Worm (Caenorhabditis elegans) whole organism, L3 larva: ENCODE data around the gene srbc-34.

Experiments used
- R02D3.7 ChIP-seq: fragments of 150-350 bp; optimal IDR thresholded peaks from 2 replicates; lab custom pipeline; 2014; ENCODE audit warnings: missing biosample characterization, missing genetic modification characterization
- ZK546.5 ChIP-seq: sonication (generic microtip); optimal IDR thresholded peaks from 2 replicates; lab custom pipeline; 2017; ENCODE audit warnings: missing biosample characterization, missing genetic modification characterization
- aly-2 ChIP-seq: fragments of 150-350 bp; optimal IDR thresholded peaks from 2 replicates; lab custom pipeline; 2014; ENCODE audit warnings: missing biosample characterization, missing genetic modification characterization
- ama-1 ChIP-seq: fragments of 150-350 bp; optimal IDR thresholded peaks from 2 replicates; lab custom pipeline; 2018
- ceh-16 ChIP-seq: sonication (generic microtip); optimal IDR thresholded peaks from 2 replicates; lab custom pipeline; 2017; ENCODE audit warnings: missing biosample characterization, missing genetic modification characterization
- ceh-82 ChIP-seq: fragments of 150-350 bp; optimal IDR thresholded peaks from 2 replicates; lab custom pipeline; 2014; ENCODE audit warnings: missing biosample characterization, missing genetic modification characterization
- daf-12 ChIP-seq: fragments of 150-350 bp; optimal IDR thresholded peaks from 2 replicates; lab custom pipeline; 2014; ENCODE audit warnings: missing biosample characterization, missing genetic modification reagents, missing genetic modification characterization
- egl-27 ChIP-seq: sonication (generic microtip); optimal IDR thresholded peaks from 4 replicates; lab custom pipeline; 2017; ENCODE audit warnings: missing biosample characterization, missing genetic modification reagents, missing genetic modification characterization
- egl-5 ChIP-seq: fragments of 150-350 bp; optimal IDR thresholded peaks from 2 replicates; lab custom pipeline; 2017; ENCODE audit warnings: missing biosample characterization, missing genetic modification reagents, missing genetic modification characterization, inconsistent platforms
- elt-1 ChIP-seq: fragments of 150-350 bp; optimal IDR thresholded peaks from 2 replicates; lab custom pipeline; 2014; ENCODE audit warnings: missing biosample characterization, missing genetic modification characterization
- elt-2 ChIP-seq: sonication (generic microtip); optimal IDR thresholded peaks from 2 replicates; lab custom pipeline; 2016; ENCODE audit warnings: missing genetic modification reagents, mild to moderate bottlenecking, missing genetic modification characterization, missing compliant biosample characterization
- eor-1 ChIP-seq, 2 experiments: fragments of 150-350 bp; optimal IDR thresholded peaks; 2 replicates each; lab custom pipeline; 2014 to 2018; ENCODE audit warnings: missing biosample characterization in 2 of 2, missing genetic modification characterization in 2 of 2
- fkh-2 ChIP-seq: fragments of 150-350 bp; optimal IDR thresholded peaks from 2 replicates; lab custom pipeline; 2014; ENCODE audit warnings: missing biosample characterization, missing genetic modification reagents, missing genetic modification characterization
- fos-1 ChIP-seq: fragments of 150-350 bp; optimal IDR thresholded peaks from 2 replicates; lab custom pipeline; 2014; ENCODE audit warnings: missing biosample characterization, missing genetic modification characterization
- hmg-11 ChIP-seq: sonication (generic microtip); optimal IDR thresholded peaks from 2 replicates; lab custom pipeline; 2016; ENCODE audit warnings: missing genetic modification characterization, missing compliant biosample characterization
- jun-1 ChIP-seq: fragments of 150-350 bp; optimal IDR thresholded peaks from 2 replicates; lab custom pipeline; 2014; ENCODE audit warnings: missing biosample characterization, missing genetic modification reagents, missing genetic modification characterization
- lin-15B ChIP-seq: fragments of 150-350 bp; optimal IDR thresholded peaks from 2 replicates; lab custom pipeline; 2014; ENCODE audit warnings: missing biosample characterization, missing genetic modification characterization
- lsy-12 ChIP-seq: sonication (generic microtip); optimal IDR thresholded peaks from 2 replicates; lab custom pipeline; 2016; ENCODE audit warnings: mild to moderate bottlenecking, missing genetic modification characterization, missing compliant biosample characterization
- mdl-1 ChIP-seq: fragments of 150-350 bp; optimal IDR thresholded peaks from 2 replicates; lab custom pipeline; 2014; ENCODE audit warnings: missing biosample characterization, missing genetic modification characterization
- nfya-1 ChIP-seq: sonication (generic microtip); optimal IDR thresholded peaks from 2 replicates; lab custom pipeline; 2017; ENCODE audit warnings: missing genetic modification characterization, mild to moderate bottlenecking, missing compliant biosample characterization, antibody characterized with exemption, moderate library complexity; ENCODE audit not compliant: insufficient read depth
- nhr-11 ChIP-seq: fragments of 150-350 bp; optimal IDR thresholded peaks from 2 replicates; lab custom pipeline; 2014; ENCODE audit warnings: missing biosample characterization, missing genetic modification characterization
- nhr-23 ChIP-seq: fragments of 150-350 bp; optimal IDR thresholded peaks from 2 replicates; lab custom pipeline; 2014; ENCODE audit warnings: missing biosample characterization, missing genetic modification reagents, missing genetic modification characterization
- nhr-25 ChIP-seq: sonication (generic microtip); optimal IDR thresholded peaks from 2 replicates; lab custom pipeline; 2017; ENCODE audit warnings: missing biosample characterization, missing genetic modification characterization
- nhr-28 ChIP-seq: fragments of 150-350 bp; optimal IDR thresholded peaks from 2 replicates; lab custom pipeline; 2014; ENCODE audit warnings: missing biosample characterization, missing genetic modification characterization
- nhr-76 ChIP-seq: fragments of 150-350 bp; sonication (generic microtip); optimal IDR thresholded peaks from 5 replicates; lab custom pipeline; 2014; ENCODE audit warnings: missing biosample characterization, missing genetic modification characterization
- nhr-77 ChIP-seq: fragments of 150-350 bp; optimal IDR thresholded peaks from 2 replicates; lab custom pipeline; 2014; ENCODE audit warnings: missing biosample characterization, missing genetic modification characterization
- pha-4 ChIP-seq: fragments of 150-350 bp; optimal IDR thresholded peaks from 2 replicates; lab custom pipeline; 2014; ENCODE audit warnings: missing biosample characterization, missing genetic modification reagents, missing genetic modification characterization
- pqm-1 ChIP-seq: fragments of 150-350 bp; optimal IDR thresholded peaks from 2 replicates; lab custom pipeline; 2017; ENCODE audit warnings: missing biosample characterization, missing genetic modification characterization, inconsistent platforms
- skn-1 ChIP-seq: fragments of 150-350 bp; optimal IDR thresholded peaks from 2 replicates; lab custom pipeline; 2014; ENCODE audit warnings: missing biosample characterization, missing genetic modification characterization
- unc-62 ChIP-seq: fragments of 150-350 bp; sonication (generic microtip); optimal IDR thresholded peaks from 4 replicates; lab custom pipeline; 2014; ENCODE audit warnings: missing biosample characterization, missing genetic modification reagents, missing genetic modification characterization
- zag-1 ChIP-seq: fragments of 150-350 bp; optimal IDR thresholded peaks from 2 replicates; lab custom pipeline; 2014; ENCODE audit warnings: missing biosample characterization, missing genetic modification characterization
- ztf-11 ChIP-seq: fragments of 150-350 bp; optimal IDR thresholded peaks from 2 replicates; lab custom pipeline; 2014; ENCODE audit warnings: missing biosample characterization, missing genetic modification characterization
- ztf-4 ChIP-seq: fragments of 150-350 bp; optimal IDR thresholded peaks from 2 replicates; lab custom pipeline; 2014; ENCODE audit warnings: missing biosample characterization, missing genetic modification characterization

srbc-34 gene

ce11 chrV:20220604-20221003, 14.5 kb downstream of the srbc-34 start:
- no peak for TF ChIP-seq nhr-76 (tag; lab: Kevin White, UChicago)
- no peak for TF ChIP-seq ceh-82 (tag; lab: Kevin White, UChicago)
- TF ChIP-seq daf-12, result no peak
- TF ChIP-seq fos-1 (tag; lab: Kevin White, UChicago), result no peak
- TF ChIP-seq nhr-77 (tag; lab: Kevin White, UChicago), result no peak
- TF ChIP-seq pha-4 (tag; lab: Kevin White, UChicago), result no peak
- TF ChIP-seq egl-27, result no peak
- TF ChIP-seq elt-2 (tag; lab: Kevin White, UChicago), result no peak
- TF ChIP-seq ztf-11 (tag; lab: Kevin White, UChicago), result no peak
- TF ChIP-seq fkh-2 (tag; lab: Kevin White, UChicago), result no peak
- TF ChIP-seq nfya-1 (tag; lab: Kevin White, UChicago), result no peak
- no peak for TF ChIP-seq ceh-16 (tag; lab: Kevin White, UChicago)
- no peak for TF ChIP-seq ztf-4
- no peak for TF ChIP-seq lsy-12 (tag; lab: Kevin White, UChicago)
- TF ChIP-seq, all 47 proteins: peak for 0

DNA sequence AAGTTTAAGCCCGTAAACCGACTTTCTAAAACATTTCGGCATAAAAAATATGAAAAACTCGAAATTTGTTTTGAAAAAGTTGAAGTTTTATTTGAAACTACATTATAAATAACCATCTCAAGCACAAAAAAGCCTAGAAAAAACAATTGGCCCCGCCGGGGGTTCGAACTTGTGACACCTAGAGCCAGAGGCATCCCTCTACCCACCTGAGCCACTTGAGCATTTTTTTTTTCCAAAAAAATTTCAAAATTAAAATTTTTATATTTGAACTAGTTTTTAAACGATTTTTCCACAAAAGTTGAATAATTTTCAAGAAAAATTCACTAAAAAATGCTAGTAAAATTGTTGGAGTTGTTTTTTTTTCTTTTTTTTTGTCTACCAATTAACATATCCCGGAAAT, 17.6 kb downstream of the srbc-34 start:
- TF ChIP-seq nhr-77 (tag; lab: Kevin White, UChicago) (no peak), fkh-2 (tag; lab: Kevin White, UChicago) (no peak), aly-2 (tag; lab: Kevin White, UChicago) (no peak), pqm-1 (tag; lab: Kevin White, UChicago) (no peak), daf-12 (no peak)

DNA sequence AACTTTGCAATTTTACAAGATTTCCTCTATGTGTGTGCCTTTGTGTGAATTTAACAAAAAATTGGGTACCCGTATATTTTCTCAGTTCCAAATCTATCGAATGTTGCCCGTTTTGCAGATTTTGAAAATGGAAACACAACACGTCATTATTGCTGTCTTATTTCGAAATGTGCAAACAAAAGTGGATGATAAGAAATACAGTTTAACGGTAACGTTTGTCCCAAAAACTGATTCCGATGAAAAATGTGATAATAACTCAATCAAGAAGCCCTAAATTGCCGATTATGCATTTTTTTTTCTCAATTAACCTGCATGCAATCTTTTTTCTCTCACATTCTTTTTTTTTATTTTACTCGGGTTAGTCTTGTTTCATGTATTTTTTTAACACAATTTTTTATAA, 19.2 kb downstream of the srbc-34 start:
- TF ChIP-seq elt-2 (tag; lab: Kevin White, UChicago) (peak; percentile 76), lin-15B (tag; lab: Kevin White, UChicago) (no peak), elt-1 (tag; lab: Kevin White, UChicago) (no peak), ama-1 (lab: Kevin White, UChicago) (no peak), nhr-76 (tag; lab: Kevin White, UChicago) (no peak), ceh-16 (tag; lab: Kevin White, UChicago) (no peak), jun-1 (no peak), ztf-11 (tag; lab: Kevin White, UChicago) (no peak), pqm-1 (tag; lab: Kevin White, UChicago) (peak; percentile 15), nhr-23 (no peak), mdl-1 (tag; lab: Kevin White, UChicago) (no peak), pha-4 (tag; lab: Kevin White, UChicago) (peak; percentile 28), egl-5 (tag; lab: Kevin White, UChicago) (no peak)

DNA sequence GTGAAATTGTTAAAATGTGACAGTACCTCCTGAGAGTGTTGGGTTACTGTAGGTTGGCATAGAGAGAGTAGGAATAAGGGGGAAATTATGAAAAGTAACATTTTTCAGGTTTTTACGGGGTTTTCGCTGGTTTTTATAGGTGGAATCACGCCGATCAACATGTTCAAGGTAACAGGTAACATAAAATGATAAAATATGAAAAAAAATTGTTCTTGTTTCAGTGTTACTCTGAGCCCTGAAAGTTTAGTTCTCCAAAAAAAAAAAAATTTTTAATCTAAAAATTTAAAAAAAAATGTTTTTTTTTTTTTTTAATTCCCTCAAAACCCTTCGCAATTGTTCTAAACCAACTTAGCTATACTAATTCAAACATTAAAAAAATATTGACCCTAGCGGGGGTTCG, 27.6 kb downstream of the srbc-34 start, which contains the start of gene Y113G7B.15:
Gene Y113G7B.15 (minus strand): TSS at position 101 of the 400 bp plus-strand sequence.
- TF ChIP-seq nhr-23, result no peak

DNA sequence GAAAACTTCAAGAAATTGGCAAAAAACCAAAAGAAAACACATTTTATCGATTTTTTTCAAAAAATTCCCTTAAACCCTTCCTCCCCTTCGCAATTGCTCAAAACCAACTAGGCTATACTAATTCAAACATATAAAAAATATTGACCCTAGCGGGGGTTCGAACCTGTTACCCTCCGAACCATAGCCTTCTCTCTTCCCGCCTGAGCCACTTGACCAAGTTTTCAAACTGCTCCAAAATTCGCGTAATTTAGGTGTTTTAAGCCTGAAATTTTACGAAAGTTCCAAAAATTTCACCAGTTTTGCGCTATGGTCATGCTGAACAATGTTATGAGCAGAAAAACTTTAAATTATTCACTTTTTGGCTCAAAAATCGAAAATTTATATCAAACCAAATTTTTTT, 28.3 kb downstream of the srbc-34 start:
- no peak for TF ChIP-seq nhr-23
- TF ChIP-seq nhr-28 (tag; lab: Kevin White, UChicago), result no peak
- TF ChIP-seq R02D3.7 (tag; lab: Kevin White, UChicago), result no peak
- no peak for TF ChIP-seq eor-1 (tag; optimal IDR thresholded peaks at IDR 0.05; lab: Kevin White, UChicago)
- no peak for TF ChIP-seq zag-1 (tag; lab: Kevin White, UChicago)
- TF ChIP-seq skn-1, result no peak
- no peak for TF ChIP-seq egl-27
- no peak for TF ChIP-seq nfya-1 (tag; lab: Kevin White, UChicago)
- no peak for TF ChIP-seq egl-5 (tag; lab: Kevin White, UChicago)
- no peak for TF ChIP-seq ztf-4
- no peak for TF ChIP-seq ceh-82 (tag; lab: Kevin White, UChicago)
- TF ChIP-seq ceh-16 (tag; lab: Kevin White, UChicago), result no peak
- TF ChIP-seq ZK546.5 (tag; lab: Kevin White, UChicago), result no peak
- no peak for TF ChIP-seq unc-62 (GFP tag; lab: Kevin White, UChicago)
- no peak for TF ChIP-seq nhr-25 (tag; lab: Kevin White, UChicago)
- no peak for TF ChIP-seq nhr-77 (tag; lab: Kevin White, UChicago)
- TF ChIP-seq, all 47 proteins: peak for 0

- TF ChIP-seq nhr-25 (tag; lab: Kevin White, UChicago), result no peak
- no peak for TF ChIP-seq pha-4 (tag; lab: Kevin White, UChicago)
- no peak for TF ChIP-seq lin-15B (tag; lab: Kevin White, UChicago)
- TF ChIP-seq ceh-16 (tag; lab: Kevin White, UChicago), result no peak
- no peak for TF ChIP-seq jun-1
- TF ChIP-seq egl-5 (tag; lab: Kevin White, UChicago), result no peak
- TF ChIP-seq elt-2 (tag; lab: Kevin White, UChicago), result no peak
- TF ChIP-seq fkh-2 (tag; lab: Kevin White, UChicago), result no peak
- TF ChIP-seq nhr-28 (tag; lab: Kevin White, UChicago), result no peak
- no peak for TF ChIP-seq hmg-11
- no peak for TF ChIP-seq nhr-11
These were observed 29.1 kb downstream of the srbc-34 start for ce11 chrV:20235231-20235630.
